Fruit fly (Drosophila melanogaster) S2 (cell line): Measurements from ENCODE around the gene Nopp140.

Experiments used
- CG8478 ChIP-seq: fragments of >200 bp; optimal IDR thresholded peaks from 2 replicates; lab custom pipeline; 2018
- CTCF ChIP-seq, 2 experiments: fragments of >200 bp; optimal IDR thresholded peaks; 2 replicates each; lab custom pipeline; 2018

- TF ChIP-seq CTCF (optimal IDR thresholded peaks at IDR 0.05; lab: Kevin White, UChicago), result no peak
- no peak for TF ChIP-seq CG8478 (lab: Kevin White, UChicago)
These were observed 11.9 kb downstream of the Nopp140 start, which contains the start of gene mub for dm6 chr3L:21844488-21844887.
